Worm (Caenorhabditis elegans): ENCODE results near the gene Y37E11B.7.

DNA sequence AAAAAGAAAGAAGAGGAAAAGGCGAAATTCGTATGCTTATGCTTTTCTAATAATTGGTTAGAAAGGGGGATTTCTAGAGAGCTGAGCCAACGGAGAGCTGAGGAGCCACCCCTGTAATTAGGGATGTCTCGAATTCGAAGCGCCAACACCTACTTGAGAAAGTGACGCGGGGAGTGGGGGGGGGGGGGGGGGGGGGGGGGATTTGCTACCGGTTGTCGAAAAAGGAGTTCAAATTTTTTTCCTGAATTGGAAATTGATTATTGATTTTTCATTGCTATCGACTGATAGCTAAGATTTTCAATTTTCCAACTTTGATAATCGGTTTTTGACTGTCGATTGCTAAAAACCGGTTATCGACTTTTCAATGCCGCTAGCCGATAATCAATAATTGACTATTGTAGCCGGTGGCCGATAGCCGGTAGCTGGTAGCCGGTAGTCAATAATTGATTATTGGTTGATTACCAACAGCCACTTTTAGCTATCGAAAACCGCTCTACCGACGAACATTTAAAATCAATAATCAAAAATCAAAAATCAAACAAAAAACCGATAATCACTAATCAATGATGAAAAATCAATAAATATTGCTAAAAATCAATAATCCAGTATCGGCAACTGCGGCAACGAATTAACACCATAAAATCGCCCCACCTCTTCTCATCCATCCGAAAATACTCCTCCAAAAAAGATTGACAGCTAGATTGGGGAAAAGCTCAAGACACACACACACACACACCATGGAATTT lies 29.1 kb upstream of the Y37E11B.7 start:
- TF ChIP-seq tab-1 (GFP tag; IDR thresholded peaks at IDR 0.05) (no peak), ztf-29 (GFP tag; IDR thresholded peaks at IDR 0.05) (no peak), flt-1 (GFP tag; IDR thresholded peaks at IDR 0.05) (no peak), klf-2 (GFP tag; conservative IDR thresholded peaks at IDR 0.05) (no peak), cog-1 (tag; optimal IDR thresholded peaks at IDR 0.05) (no peak)
